Fruit fly (Drosophila melanogaster) whole organism, embryonic: ENCODE results near the gene Ccn.

ENCODE experiments used
- BEAF-32 ChIP-seq: fragments of 200-800 bp; sonication (Bioruptor generic); optimal IDR thresholded peaks from 3 replicates; lab custom pipeline; 2017; ENCODE audit warnings: missing biosample characterization, missing genetic modification characterization, mild to moderate bottlenecking, moderate library complexity, missing genetic modification reagents
- CG10267 ChIP-seq: fragments of 200-800 bp; sonication (Bioruptor generic); optimal IDR thresholded peaks from 2 replicates; lab custom pipeline; 2018; ENCODE audit warnings: missing biosample characterization, mild to moderate bottlenecking, missing genetic modification characterization, moderate library complexity
- CG10274 ChIP-seq: fragments of 200-800 bp; sonication (Bioruptor generic); optimal IDR thresholded peaks from 3 replicates; lab custom pipeline; 2017; ENCODE audit warnings: missing biosample characterization, mild to moderate bottlenecking, missing genetic modification characterization
- CG12155 ChIP-seq: fragments of 200-800 bp; sonication (Bioruptor generic); optimal IDR thresholded peaks from 3 replicates; lab custom pipeline; 2016; ENCODE audit warnings: missing biosample characterization, missing genetic modification characterization
- CG12391 ChIP-seq: fragments of 200-800 bp; sonication (Bioruptor generic); optimal IDR thresholded peaks from 3 replicates; lab custom pipeline; 2018; ENCODE audit warnings: missing biosample characterization, mild to moderate bottlenecking, missing genetic modification characterization, moderate library complexity
- CG13296 ChIP-seq: fragments of 200-800 bp; sonication (Bioruptor generic); optimal IDR thresholded peaks from 3 replicates; lab custom pipeline; 2018; ENCODE audit warnings: missing biosample characterization, mild to moderate bottlenecking, missing genetic modification characterization
- CG15269 ChIP-seq: fragments of 200-800 bp; sonication (Bioruptor generic); optimal IDR thresholded peaks from 2 replicates; lab custom pipeline; 2018; ENCODE audit warnings: missing biosample characterization, mild to moderate bottlenecking, missing genetic modification characterization, moderate library complexity
- CG15696 ChIP-seq: fragments of 200-800 bp; sonication (Bioruptor generic); optimal IDR thresholded peaks from 2 replicates; lab custom pipeline; 2019; ENCODE audit warnings: missing biosample characterization, mild to moderate bottlenecking, missing genetic modification characterization, moderate library complexity
- CG17361 ChIP-seq: fragments of 200-800 bp; sonication (Bioruptor generic); IDR thresholded peaks from 3 replicates; pipeline ENCODE4 v1.3.6; 2022; ENCODE audit warnings: missing biosample characterization, missing genetic modification characterization
- CG18262 ChIP-seq: fragments of 200-800 bp; optimal IDR thresholded peaks from 3 replicates; lab custom pipeline; 2019; ENCODE audit warnings: missing biosample characterization, mild to moderate bottlenecking, missing genetic modification characterization, moderate library complexity
- CG18619 ChIP-seq: fragments of 200-800 bp; sonication (Bioruptor generic); optimal IDR thresholded peaks from 3 replicates; lab custom pipeline; 2017; ENCODE audit warnings: missing biosample characterization, mild to moderate bottlenecking, missing genetic modification characterization
- CG2116 ChIP-seq: fragments of 200-800 bp; sonication (Bioruptor generic); optimal IDR thresholded peaks from 3 replicates; lab custom pipeline; 2018; ENCODE audit warnings: missing biosample characterization, mild to moderate bottlenecking, missing genetic modification characterization
- CG2712 ChIP-seq: fragments of 200-800 bp; optimal IDR thresholded peaks from 3 replicates; lab custom pipeline; 2019; ENCODE audit warnings: missing biosample characterization, mild to moderate bottlenecking, missing genetic modification characterization, moderate library complexity
- CG2875 ChIP-seq: fragments of 200-800 bp; sonication (Bioruptor generic); optimal IDR thresholded peaks from 2 replicates; lab custom pipeline; 2017; ENCODE audit warnings: missing biosample characterization, mild to moderate bottlenecking, missing genetic modification characterization, missing genetic modification reagents
- CG5953 ChIP-seq: fragments of 200-800 bp; sonication (Bioruptor generic); IDR thresholded peaks from 2 replicates; pipeline ENCODE4 v1.3.6; 2022; ENCODE audit warnings: missing biosample characterization, missing genetic modification characterization
- CG7745 ChIP-seq: fragments of 200-800 bp; sonication (Bioruptor generic); optimal IDR thresholded peaks from 2 replicates; lab custom pipeline; 2018; ENCODE audit warnings: missing biosample characterization, mild to moderate bottlenecking, missing genetic modification characterization, moderate library complexity
- CG7839 ChIP-seq: fragments of 200-800 bp; sonication (Bioruptor generic); optimal IDR thresholded peaks from 3 replicates; lab custom pipeline; 2018; ENCODE audit warnings: missing biosample characterization, mild to moderate bottlenecking, missing genetic modification characterization, moderate library complexity
- CG8944 ChIP-seq: fragments of 200-800 bp; sonication (Bioruptor generic); optimal IDR thresholded peaks from 3 replicates; lab custom pipeline; 2016; ENCODE audit warnings: missing biosample characterization, missing genetic modification characterization
- Chrac-16 ChIP-seq: fragments of 200-800 bp; sonication (Bioruptor generic); optimal IDR thresholded peaks from 3 replicates; lab custom pipeline; 2016; ENCODE audit warnings: missing biosample characterization, missing genetic modification characterization
- Ets65A ChIP-seq: fragments of 200-800 bp; sonication (Bioruptor generic); peaks from one replicate; lab custom pipeline; 2016; ENCODE audit warnings: missing biosample characterization, missing genetic modification characterization
- Ets97D ChIP-seq: fragments of 200-800 bp; sonication (Bioruptor generic); optimal IDR thresholded peaks from 3 replicates; lab custom pipeline; 2016; ENCODE audit warnings: missing biosample characterization, missing genetic modification characterization
- Fer1 ChIP-seq: fragments of 200-800 bp; sonication (Bioruptor generic); optimal IDR thresholded peaks from 2 replicates; lab custom pipeline; 2017; ENCODE audit warnings: missing biosample characterization, mild to moderate bottlenecking, missing genetic modification characterization
- Fer3 ChIP-seq: fragments of 200-800 bp; sonication (Bioruptor generic); optimal IDR thresholded peaks from 2 replicates; lab custom pipeline; 2018; ENCODE audit warnings: missing biosample characterization, mild to moderate bottlenecking, missing genetic modification characterization, moderate library complexity
- HLH3B ChIP-seq: fragments of 200-800 bp; sonication (Bioruptor generic); IDR thresholded peaks from 2 replicates; pipeline ENCODE4 v1.3.6; 2022; ENCODE audit warnings: missing biosample characterization, missing genetic modification characterization
- Hr51 ChIP-seq, 2 experiments: fragments of 200-800 bp; sonication (Bioruptor generic); optimal IDR thresholded peaks; 2 replicates in 1 of 2; 3 replicates in 1 of 2; lab custom pipeline; 2016 to 2018; ENCODE audit warnings: missing biosample characterization in 2 of 2, missing genetic modification characterization in 2 of 2, mild to moderate bottlenecking in 1 of 2, moderate library complexity in 1 of 2
- Scr ChIP-seq: fragments of 200-800 bp; sonication (Bioruptor generic); IDR thresholded peaks from 2 replicates; pipeline ENCODE4 v1.3.6; 2022; ENCODE audit warnings: missing biosample characterization, missing genetic modification characterization; ENCODE audit not compliant: partially characterized antibody
- Sox102F ChIP-seq: fragments of 200-800 bp; sonication (Bioruptor generic); optimal IDR thresholded peaks from 2 replicates; lab custom pipeline; 2018; ENCODE audit warnings: missing biosample characterization, mild to moderate bottlenecking, missing genetic modification characterization, moderate library complexity
- Stat92E ChIP-seq, 3 experiments: fragments of >200 bp in 2 of 3; fragments of 200-800 bp in 1 of 3; sonication (Bioruptor generic) in 1 of 3; optimal IDR thresholded peaks; 2 replicates each; lab custom pipeline; 2017 to 2019; ENCODE audit warnings: missing biosample characterization in 3 of 3, missing genetic modification characterization in 3 of 3, mild to moderate bottlenecking in 1 of 3, moderate library complexity in 1 of 3
- ara ChIP-seq: fragments of 200-800 bp; sonication (Bioruptor generic); IDR thresholded peaks from 2 replicates; pipeline ENCODE4 v1.3.6; 2022; ENCODE audit warnings: missing biosample characterization, missing genetic modification characterization
- caup ChIP-seq: fragments of 200-800 bp; sonication (Bioruptor generic); optimal IDR thresholded peaks from 3 replicates; lab custom pipeline; 2017; ENCODE audit warnings: missing biosample characterization, mild to moderate bottlenecking, missing genetic modification characterization, moderate library complexity; ENCODE audit not compliant: severe bottlenecking
- eve ChIP-seq, 2 experiments: fragments of >200 bp; optimal IDR thresholded peaks; 2 replicates each; lab custom pipeline; 2017; ENCODE audit warnings: missing biosample characterization in 2 of 2, missing genetic modification characterization in 2 of 2
- gem ChIP-seq: fragments of 200-800 bp; sonication (Bioruptor generic); optimal IDR thresholded peaks from 2 replicates; lab custom pipeline; 2019; ENCODE audit warnings: missing biosample characterization, mild to moderate bottlenecking, missing genetic modification characterization, moderate library complexity
- gt ChIP-seq: fragments of 200-800 bp; sonication (Bioruptor generic); IDR thresholded peaks from 2 replicates; pipeline ENCODE4 v1.3.6; 2022; ENCODE audit warnings: missing biosample characterization, missing genetic modification characterization
- jumu ChIP-seq: fragments of 200-800 bp; sonication (Bioruptor generic); optimal IDR thresholded peaks from 3 replicates; lab custom pipeline; 2016; ENCODE audit warnings: missing biosample characterization, missing genetic modification characterization
- mirr ChIP-seq: fragments of 200-800 bp; sonication (Bioruptor generic); optimal IDR thresholded peaks from 3 replicates; lab custom pipeline; 2018; ENCODE audit warnings: missing biosample characterization, mild to moderate bottlenecking, missing genetic modification characterization
- pita ChIP-seq: fragments of 200-800 bp; sonication (Bioruptor generic); optimal IDR thresholded peaks from 2 replicates; lab custom pipeline; 2017; ENCODE audit warnings: missing biosample characterization, mild to moderate bottlenecking, missing genetic modification characterization
- psq ChIP-seq: fragments of 200-800 bp; sonication (Bioruptor generic); optimal IDR thresholded peaks from 2 replicates; lab custom pipeline; 2017; ENCODE audit warnings: missing biosample characterization, missing genetic modification characterization
- rib ChIP-seq: fragments of 200-800 bp; sonication (Bioruptor generic); IDR thresholded peaks from 2 replicates; pipeline ENCODE4 v1.3.6; 2022; ENCODE audit warnings: missing biosample characterization, missing genetic modification characterization
- sc ChIP-seq, 3 experiments: fragments of >200 bp in 2 of 3; fragments of 200-800 bp in 1 of 3; sonication (Bioruptor generic) in 1 of 3; optimal IDR thresholded peaks; 2 replicates in 2 of 3; 3 replicates in 1 of 3; lab custom pipeline; 2017; ENCODE audit warnings: mild to moderate bottlenecking in 1 of 3, missing biosample characterization in 1 of 3, missing genetic modification characterization in 1 of 3, missing genetic modification reagents in 1 of 3
- sqz ChIP-seq: fragments of 200-800 bp; sonication (Bioruptor generic); optimal IDR thresholded peaks from 3 replicates; lab custom pipeline; 2018; ENCODE audit warnings: missing biosample characterization, mild to moderate bottlenecking, missing genetic modification characterization
- tio ChIP-seq: fragments of 200-800 bp; sonication (Bioruptor generic); optimal IDR thresholded peaks from 2 replicates; lab custom pipeline; 2017; ENCODE audit warnings: missing biosample characterization, missing genetic modification characterization, inconsistent platforms
- ttk ChIP-seq: fragments of 200-800 bp; sonication (Bioruptor generic); IDR thresholded peaks from 2 replicates; pipeline ENCODE4 v2.1.2; 2022; ENCODE audit warnings: missing biosample characterization, missing genetic modification characterization
- twi ChIP-seq: fragments of 200-800 bp; optimal IDR thresholded peaks from 2 replicates; lab custom pipeline; 2019; ENCODE audit warnings: missing biosample characterization, mild to moderate bottlenecking, missing genetic modification characterization, moderate library complexity
- vvl ChIP-seq: fragments of 200-800 bp; sonication (Bioruptor generic); IDR thresholded peaks from 2 replicates; pipeline ENCODE4 v1.3.6; 2022; ENCODE audit warnings: missing biosample characterization, missing genetic modification characterization

Gene Ccn

DNA sequence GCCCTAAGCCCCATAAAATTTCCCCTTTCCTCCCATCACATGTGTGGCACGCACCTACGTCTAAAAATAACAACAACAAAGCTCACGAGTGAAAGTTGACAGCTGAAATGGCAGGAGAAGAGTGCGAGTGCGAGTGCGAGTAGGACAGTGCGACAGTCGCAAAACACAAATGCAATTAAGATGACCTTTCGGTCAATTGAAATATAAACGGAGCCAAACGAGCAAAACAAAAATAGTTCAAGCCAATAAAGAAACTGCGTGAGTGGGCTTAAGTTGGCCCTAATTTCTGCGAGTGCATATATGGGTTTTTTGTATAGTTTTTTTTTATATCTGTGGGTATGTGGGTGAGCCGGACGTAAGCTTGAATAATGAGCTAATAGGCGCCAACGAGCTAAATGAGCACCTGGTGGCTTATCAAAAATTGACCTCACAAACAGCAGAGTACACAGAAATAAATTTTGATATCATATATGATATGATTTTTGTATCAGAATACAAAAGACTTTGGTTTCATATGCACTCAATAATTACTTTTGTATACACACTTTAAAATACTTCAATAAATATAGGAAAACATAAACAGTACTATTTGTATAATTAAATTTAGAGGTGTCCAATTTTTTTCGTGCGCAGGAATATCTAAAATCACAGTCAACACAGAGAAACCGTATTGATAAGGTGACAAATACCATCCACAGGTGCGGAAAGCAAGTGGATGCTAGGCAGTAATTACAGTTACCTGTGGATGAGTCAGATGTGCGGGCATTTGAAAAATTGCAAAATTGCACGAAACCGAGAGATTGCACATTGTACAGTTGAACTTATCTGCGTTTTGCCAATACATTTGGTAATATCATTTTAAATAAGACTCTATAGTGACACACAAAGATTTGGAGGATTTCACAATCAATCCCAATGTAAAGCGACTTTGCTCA, 37.8 kb upstream of the Ccn start (continued):
- TF ChIP-seq Fer1 (GFP tag; lab: Kevin White, UChicago) (peak; percentile 27), rib (GFP tag; lab: Robert Waterston, UW) (0 out of 2 replicates have a peak, but pooled peaks have one; percentile 46), Scr (GFP tag; lab: Robert Waterston, UW) (no peak), ttk (GFP tag; lab: Robert Waterston, UW) (no peak), jumu (GFP tag; lab: Kevin White, UChicago) (no peak), CG15269 (tag; lab: Kevin White, UChicago) (peak; percentile 53), CG2712 (peak; percentile 44), HLH3B (GFP tag; lab: Robert Waterston, UW) (0 out of 2 replicates have a peak, but pooled peaks have one; percentile 6), gt (GFP tag; lab: Robert Waterston, UW) (no peak), eve (GFP tag; optimal IDR thresholded peaks at IDR 0.05; lab: Kevin White, UChicago) (peak in 1 of 2 experiments; percentile 30), CG18262 (tag; lab: Kevin White, UChicago) (peak; percentile 11), CG12155 (GFP tag; lab: Kevin White, UChicago) (no peak), Ets97D (GFP tag; lab: Kevin White, UChicago) (no peak), CG2875 (GFP tag; lab: Kevin White, UChicago) (peak; percentile 30), CG18619 (GFP tag; lab: Kevin White, UChicago) (no peak), Ets65A (GFP tag; lab: Kevin White, UChicago) (peak; percentile 76), Sox102F (GFP tag; lab: Kevin White, UChicago) (peak; percentile 34), pita (GFP tag; lab: Kevin White, UChicago) (no peak), psq (GFP tag; lab: Kevin White, UChicago) (no peak), CG7745 (tag; lab: Kevin White, UChicago) (no peak), CG10274 (GFP tag; lab: Kevin White, UChicago) (no peak), CG17361 (GFP tag; lab: Robert Waterston, UW) (0 out of 3 replicates have a peak, but pooled peaks have one; percentile 17), tio (GFP tag; lab: Kevin White, UChicago) (no peak), mirr (GFP tag; lab: Kevin White, UChicago) (no peak), caup (GFP tag; lab: Kevin White, UChicago) (peak; percentile 26), CG7839 (tag; lab: Kevin White, UChicago) (peak; percentile 27), Chrac-16 (GFP tag; lab: Kevin White, UChicago) (no peak), sqz (GFP tag; lab: Kevin White, UChicago) (peak; percentile 90), vvl (GFP tag; lab: Robert Waterston, UW) (peak; percentile 29; the same call in 1 of the 2 replicates), sc (optimal IDR thresholded peaks at IDR 0.05; lab: Kevin White, UChicago) (no peak), sc (GFP tag; optimal IDR thresholded peaks at IDR 0.05; lab: Kevin White, UChicago) (no peak), CG12391 (tag; lab: Kevin White, UChicago) (peak; percentile 37), twi (no peak), CG15696 (tag; lab: Kevin White, UChicago) (no peak), CG2116 (GFP tag; lab: Kevin White, UChicago) (peak; percentile 5), Stat92E (GFP tag; optimal IDR thresholded peaks at IDR 0.05; lab: Kevin White, UChicago) (no peak), CG8944 (GFP tag; lab: Kevin White, UChicago) (peak; percentile 3), Hr51 (GFP tag; optimal IDR thresholded peaks at IDR 0.05; lab: Kevin White, UChicago) (peak in 1 of 2 experiments; percentile 52), CG13296 (GFP tag; lab: Kevin White, UChicago) (peak; percentile 33), ara (0 out of 2 replicates have a peak, but pooled peaks have one; percentile 16), CG10267 (tag; lab: Kevin White, UChicago) (peak; percentile 3), CG5953 (no peak), gem (peak; percentile 53), BEAF-32 (no peak), Fer3 (tag; lab: Kevin White, UChicago) (peak; percentile 34)
